Worm (Caenorhabditis elegans): ENCODE data around the gene C35B8.3.

The C35B8.3 gene

DNA sequence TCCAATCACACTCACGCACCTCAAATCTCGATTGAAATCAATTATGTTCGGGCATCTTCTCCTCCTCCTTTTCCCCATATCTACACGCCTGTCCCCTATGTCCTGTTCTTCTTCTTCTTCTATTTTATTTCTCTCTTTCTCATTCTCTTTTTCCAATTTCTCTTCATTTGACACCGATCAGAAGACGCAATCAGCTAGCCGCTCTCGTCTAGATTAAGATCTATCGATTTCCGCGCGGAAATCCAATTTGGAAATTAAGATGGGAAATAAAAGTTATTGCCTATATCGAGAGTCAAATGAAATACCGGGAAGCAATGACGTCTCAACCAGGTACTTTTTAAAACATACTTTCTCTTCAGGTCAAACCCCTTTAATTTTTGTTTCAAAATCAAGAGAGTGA is 14.7 kb downstream of the C35B8.3 start:
- TF ChIP-seq tra-4 (tag; optimal IDR thresholded peaks at IDR 0.05): no peak
- TF ChIP-seq hmg-4 (GFP tag; optimal IDR thresholded peaks at IDR 0.05): no peak
- no peak for TF ChIP-seq F13C5.2 (tag; optimal IDR thresholded peaks at IDR 0.05)
- TF ChIP-seq tbx-11 (GFP tag; IDR thresholded peaks at IDR 0.05): no peak
- no peak for TF ChIP-seq ceh-36 (tag; optimal IDR thresholded peaks at IDR 0.05)
- no peak for TF ChIP-seq pes-1 (GFP tag; IDR thresholded peaks at IDR 0.05)
- no peak for TF ChIP-seq aly-1 (tag; optimal IDR thresholded peaks at IDR 0.05)
- no peak for TF ChIP-seq ceh-13 (GFP tag; optimal IDR thresholded peaks at IDR 0.05)
- no peak for TF ChIP-seq ama-1 (optimal IDR thresholded peaks at IDR 0.05)
- TF ChIP-seq hmbx-1 (tag; optimal IDR thresholded peaks at IDR 0.05): no peak
- TF ChIP-seq B0310.2 (tag; optimal IDR thresholded peaks at IDR 0.05): no peak
- no peak for TF ChIP-seq scrt-1 (GFP tag; IDR thresholded peaks at IDR 0.05)

DNA sequence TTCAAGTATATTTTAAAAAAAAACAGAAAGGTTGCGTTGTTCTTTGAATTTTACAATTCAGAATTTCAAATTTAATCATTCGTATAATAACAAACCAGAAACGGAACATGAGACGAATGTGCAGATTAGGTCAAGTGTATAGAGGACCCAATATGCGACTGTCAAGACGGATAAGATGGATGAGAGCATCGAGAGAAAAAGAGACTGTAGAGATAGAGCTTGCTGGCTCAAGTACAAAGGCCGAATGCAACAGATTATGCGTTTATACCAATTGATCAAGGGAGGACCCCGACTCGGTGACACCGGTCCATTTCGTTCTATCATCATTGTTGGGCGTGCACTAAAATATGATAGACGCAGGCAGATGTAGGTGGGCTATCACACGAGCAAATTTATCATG is 16.6 kb downstream of the C35B8.3 start:
- no peak for TF ChIP-seq F13C5.2 (tag; optimal IDR thresholded peaks at IDR 0.05)
- TF ChIP-seq ets-7 (tag; optimal IDR thresholded peaks at IDR 0.05): no peak
- TF ChIP-seq ama-1 (optimal IDR thresholded peaks at IDR 0.05): no peak
- TF ChIP-seq ceh-13 (GFP tag; optimal IDR thresholded peaks at IDR 0.05): no peak
- TF ChIP-seq hnd-1 (tag; optimal IDR thresholded peaks at IDR 0.05): no peak
- TF ChIP-seq B0310.2 (tag; optimal IDR thresholded peaks at IDR 0.05): no peak
- no peak for TF ChIP-seq flt-1 (GFP tag; IDR thresholded peaks at IDR 0.05)
- no peak for TF ChIP-seq hmbx-1 (tag; optimal IDR thresholded peaks at IDR 0.05)
- TF ChIP-seq sea-1 (GFP tag; conservative IDR thresholded peaks at IDR 0.05): no peak
- no peak for TF ChIP-seq tra-4 (tag; optimal IDR thresholded peaks at IDR 0.05)
- TF ChIP-seq tbx-11 (GFP tag; IDR thresholded peaks at IDR 0.05): no peak
- TF ChIP-seq ceh-36 (tag; optimal IDR thresholded peaks at IDR 0.05): no peak
- no peak for TF ChIP-seq tbx-37 (GFP tag; conservative IDR thresholded peaks at IDR 0.05)

DNA sequence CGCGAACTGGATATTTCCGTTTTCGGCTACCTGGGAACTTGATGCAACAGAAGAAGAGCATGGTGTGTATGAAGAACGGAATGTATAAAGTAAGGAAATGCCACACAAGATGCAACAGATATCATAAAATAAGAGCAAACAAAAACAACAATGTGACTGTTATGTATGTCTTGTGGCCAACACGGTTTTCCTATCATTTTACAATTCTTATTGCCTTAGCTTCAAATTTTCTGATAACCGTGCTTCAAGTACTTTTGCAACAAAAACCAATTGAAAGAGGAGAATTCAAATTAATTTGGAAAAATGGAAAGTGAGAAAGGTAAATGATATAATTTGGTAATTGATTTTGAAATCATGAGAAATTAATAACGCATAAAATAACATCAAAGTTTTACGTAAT is 17.8 kb downstream of the C35B8.3 start:
- TF ChIP-seq B0310.2 (tag; optimal IDR thresholded peaks at IDR 0.05): no peak
- no peak for TF ChIP-seq ceh-13 (GFP tag; optimal IDR thresholded peaks at IDR 0.05)
- no peak for TF ChIP-seq tbx-11 (GFP tag; IDR thresholded peaks at IDR 0.05)
- TF ChIP-seq scrt-1 (GFP tag; IDR thresholded peaks at IDR 0.05): no peak
- no peak for TF ChIP-seq ets-7 (tag; optimal IDR thresholded peaks at IDR 0.05)
- TF ChIP-seq hmbx-1 (tag; optimal IDR thresholded peaks at IDR 0.05): no peak
- TF ChIP-seq sea-1 (GFP tag; conservative IDR thresholded peaks at IDR 0.05): no peak
- no peak for TF ChIP-seq aly-1 (tag; optimal IDR thresholded peaks at IDR 0.05)
- TF ChIP-seq hmg-4 (GFP tag; optimal IDR thresholded peaks at IDR 0.05): no peak
- TF ChIP-seq hnd-1 (tag; optimal IDR thresholded peaks at IDR 0.05): no peak
- no peak for TF ChIP-seq tra-4 (tag; optimal IDR thresholded peaks at IDR 0.05)
- TF ChIP-seq flt-1 (GFP tag; IDR thresholded peaks at IDR 0.05): no peak
- TF ChIP-seq F13C5.2 (tag; optimal IDR thresholded peaks at IDR 0.05): no peak
- no peak for TF ChIP-seq pes-1 (GFP tag; IDR thresholded peaks at IDR 0.05)
- TF ChIP-seq tbx-37 (GFP tag; conservative IDR thresholded peaks at IDR 0.05): no peak
- TF ChIP-seq ceh-36 (tag; optimal IDR thresholded peaks at IDR 0.05): no peak
- no peak for TF ChIP-seq ama-1 (optimal IDR thresholded peaks at IDR 0.05)

DNA sequence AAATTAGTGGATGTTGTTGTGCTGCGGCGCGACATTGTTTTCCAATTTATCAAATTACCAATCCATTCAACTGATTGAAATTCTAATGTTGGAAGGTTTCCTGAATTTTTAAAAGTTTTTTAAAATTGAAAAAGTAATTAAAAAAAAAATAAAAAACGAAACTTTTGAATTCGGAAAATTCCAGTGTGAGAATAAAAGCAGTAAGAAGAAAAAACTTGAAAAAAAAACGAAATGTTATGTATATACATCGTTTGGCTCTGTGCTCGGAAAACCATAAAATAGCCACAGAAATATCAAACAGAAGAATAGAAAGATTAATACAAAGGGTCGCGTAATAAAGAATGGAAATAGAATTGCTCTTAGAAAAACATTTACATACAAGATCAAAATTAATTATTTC is 18.3 kb downstream of the C35B8.3 start, which contains the start of gene vav-1:
TSS of gene vav-1 (minus strand) at position 101 of the 400 bp plus-strand sequence.
- no peak for TF ChIP-seq sea-1 (GFP tag; conservative IDR thresholded peaks at IDR 0.05)
- no peak for TF ChIP-seq scrt-1 (GFP tag; IDR thresholded peaks at IDR 0.05)
- no peak for TF ChIP-seq B0310.2 (tag; optimal IDR thresholded peaks at IDR 0.05)
- no peak for TF ChIP-seq tra-4 (tag; optimal IDR thresholded peaks at IDR 0.05)
- no peak for TF ChIP-seq ceh-13 (GFP tag; optimal IDR thresholded peaks at IDR 0.05)
- no peak for TF ChIP-seq tbx-11 (GFP tag; IDR thresholded peaks at IDR 0.05)
- TF ChIP-seq F13C5.2 (tag; optimal IDR thresholded peaks at IDR 0.05): no peak
- no peak for TF ChIP-seq ceh-36 (tag; optimal IDR thresholded peaks at IDR 0.05)
- TF ChIP-seq aly-1 (tag; optimal IDR thresholded peaks at IDR 0.05): no peak
- no peak for TF ChIP-seq ama-1 (optimal IDR thresholded peaks at IDR 0.05)
- TF ChIP-seq tbx-37 (GFP tag; conservative IDR thresholded peaks at IDR 0.05): no peak

DNA sequence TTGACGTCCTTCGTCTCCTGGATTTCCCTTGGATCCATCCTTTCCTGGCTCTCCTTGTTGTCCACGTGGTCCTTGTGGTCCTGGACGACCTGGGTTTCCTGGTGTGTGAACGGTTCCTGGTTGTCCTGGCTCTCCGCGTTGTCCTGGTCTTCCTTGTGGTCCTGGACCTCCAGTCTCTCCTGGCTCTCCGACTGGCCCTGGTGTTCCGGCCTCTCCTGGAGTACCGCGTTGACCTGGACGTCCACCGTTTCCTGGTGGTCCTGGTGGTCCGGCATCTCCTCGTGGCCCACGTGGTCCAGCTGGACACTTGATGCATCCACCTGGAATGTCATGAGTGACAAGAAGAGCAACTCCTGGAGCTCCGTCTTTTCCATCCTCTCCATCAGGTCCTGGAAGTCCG is 20.1 kb downstream of the C35B8.3 start:
- TF ChIP-seq ama-1 (optimal IDR thresholded peaks at IDR 0.05) (no peak), hmg-4 (GFP tag; optimal IDR thresholded peaks at IDR 0.05) (no peak), pes-1 (GFP tag; IDR thresholded peaks at IDR 0.05) (no peak), hmbx-1 (tag; optimal IDR thresholded peaks at IDR 0.05) (no peak), B0310.2 (tag; optimal IDR thresholded peaks at IDR 0.05) (no peak), hnd-1 (tag; optimal IDR thresholded peaks at IDR 0.05) (no peak), ets-7 (tag; optimal IDR thresholded peaks at IDR 0.05) (no peak)

DNA sequence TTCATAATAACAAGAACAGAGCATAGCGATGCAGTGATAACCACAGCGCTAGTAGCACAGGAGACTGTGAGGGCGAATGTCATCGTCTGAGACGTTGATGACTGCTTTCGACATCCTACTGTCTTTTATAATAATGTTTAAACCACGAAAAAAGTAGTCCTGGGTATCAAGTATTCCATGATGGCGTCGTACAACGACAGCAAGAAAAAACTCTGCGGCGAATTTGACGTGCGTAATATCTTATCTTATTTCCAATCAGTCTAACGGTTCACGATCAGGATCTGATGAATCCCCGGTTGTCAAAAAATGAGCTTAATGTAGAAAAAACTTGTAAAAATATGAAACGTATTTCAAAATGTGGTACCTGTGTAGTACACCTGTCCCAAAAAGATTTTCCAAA is 20.8 kb downstream of the C35B8.3 start, which contains the start of gene col-175:
TSS of gene col-175 (minus strand) at position 101 of the 400 bp plus-strand sequence.
- no peak for TF ChIP-seq B0310.2 (tag; optimal IDR thresholded peaks at IDR 0.05)
- no peak for TF ChIP-seq ama-1 (optimal IDR thresholded peaks at IDR 0.05)
- TF ChIP-seq sea-1 (GFP tag; conservative IDR thresholded peaks at IDR 0.05): no peak
- TF ChIP-seq ets-7 (tag; optimal IDR thresholded peaks at IDR 0.05): no peak
- no peak for TF ChIP-seq hmg-4 (GFP tag; optimal IDR thresholded peaks at IDR 0.05)
- no peak for TF ChIP-seq aly-1 (tag; optimal IDR thresholded peaks at IDR 0.05)
- no peak for TF ChIP-seq tbx-11 (GFP tag; IDR thresholded peaks at IDR 0.05)
- TF ChIP-seq tra-4 (tag; optimal IDR thresholded peaks at IDR 0.05): no peak
- TF ChIP-seq F13C5.2 (tag; optimal IDR thresholded peaks at IDR 0.05): no peak
- no peak for TF ChIP-seq ceh-13 (GFP tag; optimal IDR thresholded peaks at IDR 0.05)
- no peak for TF ChIP-seq pes-1 (GFP tag; IDR thresholded peaks at IDR 0.05)

DNA sequence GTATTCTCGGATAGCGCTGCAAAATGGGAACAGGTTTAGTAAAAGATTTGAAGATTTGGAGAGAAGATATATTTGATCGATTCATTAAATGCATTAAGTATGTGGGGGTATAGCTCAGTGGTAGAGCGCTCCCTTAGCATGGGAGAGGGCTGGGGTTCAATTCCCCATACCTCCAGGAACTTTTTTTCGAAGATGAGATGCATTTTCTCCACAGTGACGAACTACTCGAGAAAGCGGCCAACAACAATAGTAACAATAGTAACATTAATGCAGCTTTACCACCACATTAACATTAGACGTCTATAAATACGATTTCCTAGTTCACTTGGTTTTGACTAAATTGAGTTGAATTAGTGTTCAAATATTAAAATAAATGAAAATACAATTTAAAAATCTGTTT is 24.0 kb downstream of the C35B8.3 start:
- TF ChIP-seq F13C5.2 (tag; optimal IDR thresholded peaks at IDR 0.05): no peak
- TF ChIP-seq ets-7 (tag; optimal IDR thresholded peaks at IDR 0.05): no peak
- TF ChIP-seq tra-4 (tag; optimal IDR thresholded peaks at IDR 0.05): no peak
- no peak for TF ChIP-seq tbx-11 (GFP tag; IDR thresholded peaks at IDR 0.05)
- TF ChIP-seq sea-1 (GFP tag; conservative IDR thresholded peaks at IDR 0.05): no peak
- TF ChIP-seq aly-1 (tag; optimal IDR thresholded peaks at IDR 0.05): no peak
- no peak for TF ChIP-seq scrt-1 (GFP tag; IDR thresholded peaks at IDR 0.05)
- TF ChIP-seq tbx-37 (GFP tag; conservative IDR thresholded peaks at IDR 0.05): no peak
- no peak for TF ChIP-seq flt-1 (GFP tag; IDR thresholded peaks at IDR 0.05)
- TF ChIP-seq hmbx-1 (tag; optimal IDR thresholded peaks at IDR 0.05): no peak
- no peak for TF ChIP-seq ceh-13 (GFP tag; optimal IDR thresholded peaks at IDR 0.05)
- no peak for TF ChIP-seq ama-1 (optimal IDR thresholded peaks at IDR 0.05)
- no peak for TF ChIP-seq hmg-4 (GFP tag; optimal IDR thresholded peaks at IDR 0.05)
- TF ChIP-seq hnd-1 (tag; optimal IDR thresholded peaks at IDR 0.05): no peak
- TF ChIP-seq ceh-36 (tag; optimal IDR thresholded peaks at IDR 0.05): no peak
- no peak for TF ChIP-seq pes-1 (GFP tag; IDR thresholded peaks at IDR 0.05)
- TF ChIP-seq B0310.2 (tag; optimal IDR thresholded peaks at IDR 0.05): no peak
